Fruit fly (Drosophila melanogaster) whole organism, adult: ENCODE results near the gene p24-2.

Source experiments
- CG11617 ChIP-seq: fragments of 200-800 bp; sonication (Bioruptor generic); optimal IDR thresholded peaks from 2 replicates; lab custom pipeline; 2017; ENCODE audit warnings: mild to moderate bottlenecking, missing biosample characterization, missing genetic modification reagents, missing genetic modification characterization
- CG12768 ChIP-seq: fragments of 200-800 bp; sonication (Bioruptor generic); optimal IDR thresholded peaks from 2 replicates; lab custom pipeline; 2017; ENCODE audit warnings: missing biosample characterization, missing genetic modification characterization, mild to moderate bottlenecking, moderate library complexity, missing genetic modification reagents
- CG14711 ChIP-seq: fragments of 200-800 bp; sonication (Bioruptor generic); optimal IDR thresholded peaks from 2 replicates; lab custom pipeline; 2018; ENCODE audit warnings: missing biosample characterization, mild to moderate bottlenecking, missing genetic modification characterization, moderate library complexity
- CG1620 ChIP-seq: fragments of 200-800 bp; sonication (Bioruptor generic); optimal IDR thresholded peaks from 2 replicates; lab custom pipeline; 2016; ENCODE audit warnings: missing biosample characterization, missing genetic modification characterization
- CG33017 ChIP-seq: fragments of 200-800 bp; sonication (Bioruptor generic); optimal IDR thresholded peaks from 2 replicates; lab custom pipeline; 2018; ENCODE audit warnings: missing biosample characterization, mild to moderate bottlenecking, missing genetic modification characterization, moderate library complexity
- CG5204 ChIP-seq: fragments of 200-800 bp; sonication (Bioruptor generic); optimal IDR thresholded peaks from 2 replicates; lab custom pipeline; 2016; ENCODE audit warnings: missing biosample characterization, missing genetic modification characterization
- CG7045 ChIP-seq: fragments of 200-800 bp; sonication (Bioruptor generic); optimal IDR thresholded peaks from 2 replicates; lab custom pipeline; 2017; ENCODE audit warnings: missing biosample characterization, mild to moderate bottlenecking, missing genetic modification characterization
- CG7101 ChIP-seq: fragments of 200-800 bp; sonication (Bioruptor generic); optimal IDR thresholded peaks from 2 replicates; lab custom pipeline; 2018; ENCODE audit warnings: missing biosample characterization, mild to moderate bottlenecking, missing genetic modification characterization, moderate library complexity
- Clk ChIP-seq: fragments of 200-800 bp; sonication (Bioruptor generic); optimal IDR thresholded peaks from 2 replicates; lab custom pipeline; 2017; ENCODE audit warnings: missing biosample characterization, missing genetic modification characterization
- Crg-1 ChIP-seq: fragments of 200-800 bp; sonication (Bioruptor generic); optimal IDR thresholded peaks from 2 replicates; lab custom pipeline; 2016; ENCODE audit warnings: missing biosample characterization, missing genetic modification characterization
- Hr96 ChIP-seq: fragments of 200-800 bp; sonication (Bioruptor generic); optimal IDR thresholded peaks from 2 replicates; lab custom pipeline; 2016; ENCODE audit warnings: missing biosample characterization, missing genetic modification characterization
- Mnt ChIP-seq: fragments of 200-800 bp; sonication (Bioruptor generic); optimal IDR thresholded peaks from 2 replicates; lab custom pipeline; 2016; ENCODE audit warnings: missing biosample characterization, mild to moderate bottlenecking, missing genetic modification characterization
- bab1 ChIP-seq: fragments of 200-800 bp; sonication (Bioruptor generic); optimal IDR thresholded peaks from 3 replicates; lab custom pipeline; 2019; ENCODE audit warnings: missing biosample characterization, mild to moderate bottlenecking, missing genetic modification characterization, moderate library complexity
- cic ChIP-seq: fragments of 200-800 bp; sonication (Bioruptor generic); optimal IDR thresholded peaks from 2 replicates; lab custom pipeline; 2017; ENCODE audit warnings: missing biosample characterization, mild to moderate bottlenecking, missing genetic modification characterization, moderate library complexity
- cnc ChIP-seq, 2 experiments: fragments of >200 bp; optimal IDR thresholded peaks; 2 replicates each; lab custom pipeline; 2017
- kay ChIP-seq: fragments of 200-800 bp; sonication (Bioruptor generic); peaks from one replicate; lab custom pipeline; 2016; ENCODE audit warnings: missing biosample characterization, missing genetic modification characterization, borderline replicate concordance
- ovo ChIP-seq: fragments of 200-800 bp; sonication (Bioruptor generic); optimal IDR thresholded peaks from 2 replicates; lab custom pipeline; 2016; ENCODE audit warnings: missing biosample characterization, missing genetic modification characterization
- pad ChIP-seq: fragments of 200-800 bp; sonication (Bioruptor generic); optimal IDR thresholded peaks from 3 replicates; lab custom pipeline; 2017; ENCODE audit warnings: missing biosample characterization, missing genetic modification characterization, mild to moderate bottlenecking, moderate library complexity, missing genetic modification reagents
- tj ChIP-seq: fragments of 200-800 bp; sonication (Bioruptor generic); optimal IDR thresholded peaks from 3 replicates; lab custom pipeline; 2017; ENCODE audit warnings: missing biosample characterization, mild to moderate bottlenecking, missing genetic modification characterization, moderate library complexity
- toe ChIP-seq: fragments of 200-800 bp; sonication (Bioruptor generic); optimal IDR thresholded peaks from 2 replicates; lab custom pipeline; 2016; ENCODE audit warnings: missing biosample characterization, missing genetic modification characterization

p24-2 gene

DNA sequence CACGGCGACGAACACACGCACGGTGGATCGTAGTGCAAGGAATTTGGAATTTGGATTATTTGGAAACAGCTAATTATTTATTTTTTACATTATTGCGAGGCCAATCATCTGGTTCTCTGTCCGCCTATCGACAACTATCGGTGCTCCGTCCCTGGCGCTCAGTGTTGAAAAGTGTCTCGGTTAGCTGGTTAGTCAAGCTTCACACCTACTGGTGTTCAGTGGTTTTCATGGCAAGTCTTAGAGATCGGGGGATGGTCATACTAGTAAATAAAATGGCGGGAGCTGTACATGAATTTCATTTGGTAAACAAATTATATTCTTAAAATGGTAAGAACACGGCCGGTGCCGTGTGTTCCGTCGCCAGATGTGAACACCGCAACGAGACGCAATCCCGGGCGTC lies 18.3 kb upstream of the p24-2 start, which contains the start of the genes trbd and dmt:
TSS of gene trbd (minus strand) at position 152 of the 400 bp plus-strand sequence.
TSS of gene dmt (plus strand) at position 257 of the 400 bp plus-strand sequence.
- TF ChIP-seq CG33017 (tag; lab: Kevin White, UChicago) (no peak), CG7045 (no peak), cic (GFP tag; lab: Kevin White, UChicago) (peak; percentile 4), CG14711 (tag; lab: Kevin White, UChicago) (no peak), Clk (GFP tag; lab: Kevin White, UChicago) (peak; percentile 67), Crg-1 (GFP tag; lab: Kevin White, UChicago) (peak; percentile 70), CG1620 (peak; percentile 81), toe (no peak), CG12768 (peak; percentile 14), ovo (GFP tag; lab: Kevin White, UChicago) (peak; percentile 58), Hr96 (GFP tag; lab: Kevin White, UChicago) (no peak), CG11617 (peak; percentile 26), tj (peak; percentile 16), pad (GFP tag; lab: Kevin White, UChicago) (peak; percentile 65), bab1 (GFP tag; lab: Kevin White, UChicago) (peak; percentile 76), Mnt (GFP tag; lab: Kevin White, UChicago) (peak; percentile 74), CG5204 (GFP tag; lab: Kevin White, UChicago) (no peak), CG7101 (peak; percentile 68), cnc (optimal IDR thresholded peaks at IDR 0.05; lab: Kevin White, UChicago) (no peak), kay (GFP tag; lab: Kevin White, UChicago) (no peak)

DNA sequence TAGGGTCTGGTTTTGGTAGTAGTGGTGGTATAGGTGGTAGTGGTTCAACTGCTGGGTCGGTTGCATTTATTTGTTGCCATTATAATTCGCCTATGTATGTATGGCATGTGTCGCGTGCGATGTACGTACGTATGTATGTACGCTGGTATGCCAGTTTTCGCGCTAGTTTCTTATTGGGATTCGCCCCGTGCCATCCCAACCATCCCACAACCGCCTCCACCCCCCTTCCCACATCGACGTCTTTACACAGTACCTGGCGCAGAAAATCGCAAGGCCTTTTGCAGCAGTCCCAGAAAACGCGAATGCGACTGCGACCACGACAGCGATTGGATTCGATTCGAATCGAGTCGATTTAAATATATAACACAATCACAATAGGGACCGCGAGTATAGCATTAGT lies 17.6 kb upstream of the p24-2 start:
- peak; percentile 62 for TF ChIP-seq Mnt (GFP tag; lab: Kevin White, UChicago)
- no peak for TF ChIP-seq cic (GFP tag; lab: Kevin White, UChicago)
- TF ChIP-seq CG11617 = peak; percentile 15

DNA sequence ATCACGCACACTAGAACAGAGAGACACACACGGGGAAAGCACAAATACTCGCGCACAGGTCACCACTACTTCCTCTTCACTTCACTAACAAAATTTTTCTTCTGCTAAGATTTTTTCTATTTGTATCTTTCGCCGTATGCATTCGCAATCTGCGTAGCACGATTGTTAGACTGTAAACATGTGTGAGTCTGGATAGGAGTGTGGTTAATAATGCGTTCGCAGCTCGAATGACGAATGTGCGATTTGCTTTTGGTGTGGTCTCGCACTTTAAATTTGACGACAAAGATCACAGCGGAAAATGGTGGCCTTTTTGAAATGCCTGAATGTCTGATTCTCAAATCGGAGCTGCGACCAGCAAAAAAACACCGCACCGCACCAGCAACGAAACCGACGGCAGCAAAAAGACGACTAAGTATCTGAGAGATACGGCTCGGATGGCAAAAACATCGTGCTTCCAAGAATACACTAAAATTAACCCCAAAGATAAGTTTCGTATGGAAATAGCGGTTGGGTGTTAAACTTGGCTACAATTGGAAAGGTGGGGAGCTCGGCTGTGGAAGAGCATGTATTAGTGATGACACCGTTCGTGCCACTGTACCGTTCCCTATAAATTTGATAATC lies 12.5 kb upstream of the p24-2 start, which contains the start of gene Unc-115a:
TSS of gene Unc-115a (minus strand) at position 410 of the 621 bp plus-strand sequence.
- TF ChIP-seq kay (GFP tag; lab: Kevin White, UChicago) (no peak), ovo (GFP tag; lab: Kevin White, UChicago) (peak; percentile 49), bab1 (GFP tag; lab: Kevin White, UChicago) (peak; percentile 59), CG1620 (peak; percentile 64), Crg-1 (GFP tag; lab: Kevin White, UChicago) (peak; percentile 46), cnc (optimal IDR thresholded peaks at IDR 0.05; lab: Kevin White, UChicago) (no peak), CG7045 (no peak), pad (GFP tag; lab: Kevin White, UChicago) (no peak), CG5204 (GFP tag; lab: Kevin White, UChicago) (no peak), CG11617 (peak; percentile 68), tj (peak; percentile 50), toe (no peak), CG14711 (tag; lab: Kevin White, UChicago) (no peak), Mnt (GFP tag; lab: Kevin White, UChicago) (peak; percentile 87), CG12768 (peak; percentile 33), cic (GFP tag; lab: Kevin White, UChicago) (peak; percentile 37), Hr96 (GFP tag; lab: Kevin White, UChicago) (no peak), CG33017 (tag; lab: Kevin White, UChicago) (peak; percentile 31), CG7101 (peak; percentile 18), Clk (GFP tag; lab: Kevin White, UChicago) (no peak)

DNA sequence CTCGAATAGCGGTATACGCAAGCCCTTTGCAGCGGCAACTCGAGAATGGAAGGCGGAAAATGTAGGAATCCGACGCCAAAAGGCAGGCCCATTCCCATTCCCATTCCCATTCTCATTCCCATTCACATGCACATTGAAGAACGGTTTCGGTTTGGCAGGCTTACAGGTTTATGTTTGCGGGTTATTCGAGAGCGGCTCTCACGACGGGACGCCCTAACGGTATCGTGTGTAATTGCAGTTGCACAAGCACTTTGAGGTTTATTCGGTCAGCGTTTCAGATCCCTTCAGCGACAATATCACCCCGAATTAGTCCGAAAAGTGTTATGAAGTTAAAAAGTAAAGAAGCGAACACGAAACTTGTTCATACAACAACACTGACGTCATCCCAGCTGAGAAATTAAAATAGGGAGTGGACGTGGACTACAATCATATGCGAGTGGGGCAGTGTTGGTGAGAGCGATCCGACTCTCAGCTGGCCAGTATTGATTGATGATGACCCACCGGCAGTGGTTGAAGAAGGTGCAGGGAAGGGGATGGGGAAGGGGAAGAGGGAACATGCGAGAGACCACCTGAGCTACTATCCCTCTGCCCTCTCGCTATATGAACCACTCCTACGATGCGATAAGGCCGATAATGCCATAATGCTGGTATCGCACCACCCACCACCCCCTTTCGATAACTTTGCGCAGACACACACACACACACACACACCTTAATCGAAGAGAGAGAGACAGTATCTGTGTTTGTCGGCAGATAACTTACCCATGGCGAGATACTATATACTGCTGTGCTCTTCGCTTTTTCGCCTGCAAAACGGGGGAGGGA lies 11.8 kb upstream of the p24-2 start:
- TF ChIP-seq bab1 (GFP tag; lab: Kevin White, UChicago) = no peak
- peak; percentile 64 for TF ChIP-seq Mnt (GFP tag; lab: Kevin White, UChicago)
- peak; percentile 42 for TF ChIP-seq tj
- peak; percentile 52 for TF ChIP-seq CG12768
- no peak for TF ChIP-seq CG33017 (tag; lab: Kevin White, UChicago)
- peak; percentile 37 for TF ChIP-seq Hr96 (GFP tag; lab: Kevin White, UChicago)
- no peak for TF ChIP-seq CG1620
- TF ChIP-seq Crg-1 (GFP tag; lab: Kevin White, UChicago) = peak; percentile 46
- no peak for TF ChIP-seq CG11617
- TF ChIP-seq CG14711 (tag; lab: Kevin White, UChicago) = no peak
- TF ChIP-seq CG5204 (GFP tag; lab: Kevin White, UChicago) = no peak
- TF ChIP-seq kay (GFP tag; lab: Kevin White, UChicago) = no peak
- peak; percentile 96 for TF ChIP-seq ovo (GFP tag; lab: Kevin White, UChicago)
- TF ChIP-seq CG7045 = peak; percentile 51
- TF ChIP-seq cnc (optimal IDR thresholded peaks at IDR 0.05; lab: Kevin White, UChicago) = no peak
- peak; percentile 39 for TF ChIP-seq toe
- TF ChIP-seq Clk (GFP tag; lab: Kevin White, UChicago) = peak; percentile 31
- peak; percentile 10 for TF ChIP-seq CG7101
- TF ChIP-seq pad (GFP tag; lab: Kevin White, UChicago) = peak; percentile 91
- TF ChIP-seq cic (GFP tag; lab: Kevin White, UChicago) = peak; percentile 97

DNA sequence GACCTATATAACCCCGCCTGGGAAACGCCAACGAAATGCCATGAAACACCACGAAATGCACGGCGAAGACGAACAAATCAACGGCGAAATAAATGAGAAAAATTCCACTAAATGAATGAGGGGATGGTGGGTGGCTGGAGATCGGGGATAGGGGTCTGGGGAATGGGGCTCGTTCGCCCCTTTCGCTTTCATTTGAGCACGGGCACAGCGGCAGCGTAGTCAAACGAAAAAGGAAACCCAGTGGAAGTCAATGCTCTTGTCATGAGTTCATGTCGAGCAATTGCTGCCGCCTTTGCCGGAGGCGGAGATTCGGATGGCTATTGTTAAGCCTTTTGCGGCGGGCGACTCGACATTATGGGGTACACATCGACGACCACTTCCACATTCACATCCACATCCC lies 10.7 kb upstream of the p24-2 start:
- TF ChIP-seq pad (GFP tag; lab: Kevin White, UChicago) (no peak), toe (no peak), Clk (GFP tag; lab: Kevin White, UChicago) (no peak), CG1620 (no peak)
